Worm (Caenorhabditis elegans) whole organism, young adult: ENCODE data around the gene Y22D7AL.4.

Experiments
- B0261.1 ChIP-seq: sonication (generic microtip); optimal IDR thresholded peaks from 2 replicates; lab custom pipeline; 2016; ENCODE audit warnings: mild to moderate bottlenecking, missing genetic modification characterization, moderate library complexity, missing compliant biosample characterization
- aptf-2 ChIP-seq: fragments of 200-800 bp; sonication (Bioruptor generic); conservative IDR thresholded peaks from 2 replicates; pipeline ENCODE4 v1.3.6; 2022; ENCODE audit warnings: missing genetic modification reagents, missing genetic modification characterization, missing compliant biosample characterization
- attf-5 ChIP-seq: fragments of 200-800 bp; sonication (Bioruptor generic); optimal IDR thresholded peaks from 2 replicates; lab custom pipeline; 2018; ENCODE audit warnings: mild to moderate bottlenecking, missing genetic modification characterization, missing compliant biosample characterization
- bed-1 ChIP-seq: fragments of 200-800 bp; sonication (Bioruptor generic); IDR thresholded peaks from 2 replicates; pipeline ENCODE4 v1.3.6; 2022; ENCODE audit warnings: missing genetic modification reagents, missing genetic modification characterization, missing compliant biosample characterization
- egl-44 ChIP-seq: fragments of 200-800 bp; sonication (Bioruptor generic); IDR thresholded peaks from 2 replicates; pipeline ENCODE4 v1.3.6; 2022; ENCODE audit warnings: missing genetic modification reagents, missing genetic modification characterization, missing compliant biosample characterization
- hlh-26 ChIP-seq: fragments of 200-800 bp; sonication (Bioruptor generic); conservative IDR thresholded peaks from 2 replicates; pipeline ENCODE4 v1.3.6; 2022; ENCODE audit warnings: missing genetic modification reagents, missing genetic modification characterization, missing compliant biosample characterization
- somi-1 ChIP-seq: fragments of 200-800 bp; sonication (Bioruptor generic); optimal IDR thresholded peaks from 2 replicates; lab custom pipeline; 2018; ENCODE audit warnings: mild to moderate bottlenecking, missing genetic modification characterization, missing compliant biosample characterization

- TF ChIP-seq B0261.1 (no peak), hlh-26 (no peak), egl-44 (GFP tag; lab: Robert Waterston, UW) (no peak), somi-1 (no peak), attf-5 (no peak), bed-1 (no peak), aptf-2 (GFP tag; lab: Robert Waterston, UW) (no peak)
These were observed 25.7 kb downstream of the Y22D7AL.4 start, which contains the start of gene Y22D7AL.1 for ce11 chrIII:1652181-1652580.
